Fruit fly (Drosophila melanogaster): ENCODE measurements around the gene CG33641.

DNA sequence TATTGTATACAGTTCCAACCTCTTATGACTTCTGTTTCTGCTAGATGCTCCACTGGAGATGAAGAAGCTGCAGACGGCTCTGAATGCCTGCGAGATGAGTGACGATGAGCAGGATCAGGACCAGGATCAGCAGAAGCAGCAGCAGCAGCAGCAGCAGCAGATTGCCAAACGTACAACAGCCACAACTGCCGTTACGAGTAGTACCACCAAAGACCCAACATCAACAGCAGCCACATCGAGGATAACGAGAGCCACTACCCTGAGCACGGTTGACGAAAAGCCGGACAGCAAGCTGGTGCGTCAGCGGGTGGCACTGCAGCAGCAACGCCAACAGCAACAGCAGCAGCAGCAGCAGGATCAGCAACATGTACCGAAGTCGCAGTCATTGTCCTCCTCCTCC lies 30.9 kb upstream of the CG33641 start:
- TF ChIP-seq h (optimal IDR thresholded peaks at IDR 0.05), result no peak
- TF ChIP-seq Sin3A (optimal IDR thresholded peaks at IDR 0.05), result no peak

All from Kc167 (cell line).